Worm (Caenorhabditis elegans): ENCODE measurements around the gene dbl-1.

- TF ChIP-seq nhr-11 (tag; optimal IDR thresholded peaks at IDR 0.05) = peak; percentile 18
- no peak for TF ChIP-seq fos-1 (tag; optimal IDR thresholded peaks at IDR 0.05)
- TF ChIP-seq spr-1 (tag; optimal IDR thresholded peaks at IDR 0.05) = no peak
- TF ChIP-seq nhr-28 (tag; optimal IDR thresholded peaks at IDR 0.05) = peak; percentile 38
- TF ChIP-seq lsy-2 (tag; optimal IDR thresholded peaks at IDR 0.05) = no peak
- no peak for TF ChIP-seq R02D3.7 (tag; optimal IDR thresholded peaks at IDR 0.05)
- TF ChIP-seq unc-130 (GFP tag; optimal IDR thresholded peaks at IDR 0.05) = no peak
- TF ChIP-seq snpc-4 (tag; optimal IDR thresholded peaks at IDR 0.05) = no peak
- TF ChIP-seq egl-27 (tag; optimal IDR thresholded peaks at IDR 0.05) = no peak
Observed at ce11 chrV:6796894-6797293, 39.0 kb downstream of the dbl-1 start.
